Worm (Caenorhabditis elegans) whole organism, L2 larva: ENCODE measurements around the gene ZC374.2.

Experiments
- C34F6.9 ChIP-seq: fragments of 150-350 bp; optimal IDR thresholded peaks from 2 replicates; lab custom pipeline; 2014; ENCODE audit warnings: missing biosample characterization, missing genetic modification characterization
- F13H6.1 ChIP-seq: sonication (generic microtip); optimal IDR thresholded peaks from 2 replicates; lab custom pipeline; 2016; ENCODE audit warnings: missing genetic modification characterization, missing compliant biosample characterization
- R02D3.7 ChIP-seq: fragments of 150-350 bp; optimal IDR thresholded peaks from 2 replicates; lab custom pipeline; 2014; ENCODE audit warnings: missing biosample characterization, missing genetic modification characterization
- Y55F3AM.14 ChIP-seq: fragments of 200-800 bp; sonication (Bioruptor generic); optimal IDR thresholded peaks from 2 replicates; lab custom pipeline; 2018; ENCODE audit warnings: mild to moderate bottlenecking, missing genetic modification characterization, missing compliant biosample characterization
- ZK546.5 ChIP-seq: sonication (generic microtip); optimal IDR thresholded peaks from 2 replicates; lab custom pipeline; 2017; ENCODE audit warnings: missing biosample characterization, missing genetic modification characterization
- alr-1 ChIP-seq: fragments of 150-350 bp; optimal IDR thresholded peaks from 2 replicates; lab custom pipeline; 2014; ENCODE audit warnings: missing biosample characterization, missing genetic modification characterization
- aly-2 ChIP-seq: fragments of 150-350 bp; optimal IDR thresholded peaks from 2 replicates; lab custom pipeline; 2014; ENCODE audit warnings: missing biosample characterization, missing genetic modification characterization
- ama-1 ChIP-seq: fragments of 150-350 bp; optimal IDR thresholded peaks from 2 replicates; lab custom pipeline; 2018; ENCODE audit warnings: inconsistent platforms
- blmp-1 ChIP-seq: sonication (generic microtip); optimal IDR thresholded peaks from 2 replicates; lab custom pipeline; 2017; ENCODE audit warnings: missing genetic modification characterization, mild to moderate bottlenecking, missing compliant biosample characterization, antibody characterized with exemption, moderate library complexity; ENCODE audit not compliant: insufficient read depth
- ceh-16 ChIP-seq: fragments of 150-350 bp; optimal IDR thresholded peaks from 2 replicates; lab custom pipeline; 2014; ENCODE audit warnings: missing biosample characterization, missing genetic modification characterization
- ceh-82 ChIP-seq: fragments of 150-350 bp; optimal IDR thresholded peaks from 2 replicates; lab custom pipeline; 2014; ENCODE audit warnings: missing biosample characterization, missing genetic modification characterization
- crh-2 ChIP-seq: sonication (generic microtip); optimal IDR thresholded peaks from 2 replicates; lab custom pipeline; 2017; ENCODE audit warnings: missing biosample characterization, missing genetic modification characterization
- dmd-4 ChIP-seq: sonication (generic microtip); optimal IDR thresholded peaks from 2 replicates; lab custom pipeline; 2017; ENCODE audit warnings: missing biosample characterization, missing genetic modification characterization
- egl-27 ChIP-seq: sonication (generic microtip); optimal IDR thresholded peaks from 3 replicates; lab custom pipeline; 2017; ENCODE audit warnings: missing biosample characterization, missing genetic modification reagents, missing genetic modification characterization
- elt-3 ChIP-seq: sonication (generic microtip); optimal IDR thresholded peaks from 2 replicates; lab custom pipeline; 2017; ENCODE audit warnings: missing biosample characterization, missing genetic modification characterization
- fos-1 ChIP-seq: fragments of 150-350 bp; optimal IDR thresholded peaks from 2 replicates; lab custom pipeline; 2014; ENCODE audit warnings: missing biosample characterization, missing genetic modification characterization
- gmeb-1 ChIP-seq: fragments of 150-350 bp; optimal IDR thresholded peaks from 2 replicates; lab custom pipeline; 2014; ENCODE audit warnings: missing biosample characterization, missing genetic modification characterization
- lin-11 ChIP-seq: fragments of 150-350 bp; sonication (generic microtip); optimal IDR thresholded peaks from 2 replicates; lab custom pipeline; 2014; ENCODE audit warnings: missing biosample characterization, missing genetic modification characterization, inconsistent platforms, mixed read lengths
- lin-13 ChIP-seq: fragments of 150-350 bp; optimal IDR thresholded peaks from 2 replicates; lab custom pipeline; 2014; ENCODE audit warnings: missing biosample characterization, missing genetic modification reagents, missing genetic modification characterization
- lin-39 ChIP-seq: fragments of 150-350 bp; optimal IDR thresholded peaks from 2 replicates; lab custom pipeline; 2014; ENCODE audit warnings: missing biosample characterization, missing genetic modification reagents, missing genetic modification characterization
- lsy-2 ChIP-seq, 2 experiments: fragments of 150-350 bp in 1 of 2; sonication (generic microtip) in 1 of 2; optimal IDR thresholded peaks; 2 replicates each; lab custom pipeline; 2014 to 2017; ENCODE audit warnings: missing biosample characterization in 2 of 2, missing genetic modification characterization in 2 of 2
- mab-5 ChIP-seq: fragments of 150-350 bp; optimal IDR thresholded peaks from 2 replicates; lab custom pipeline; 2014; ENCODE audit warnings: missing biosample characterization, missing genetic modification characterization
- mbf-1 ChIP-seq: sonication (generic microtip); optimal IDR thresholded peaks from 2 replicates; lab custom pipeline; 2017; ENCODE audit warnings: missing biosample characterization, missing genetic modification characterization
- mdl-1 ChIP-seq, 2 experiments: fragments of 150-350 bp in 1 of 2; sonication (generic microtip) in 1 of 2; optimal IDR thresholded peaks; 2 replicates each; lab custom pipeline; 2017; ENCODE audit warnings: missing biosample characterization in 2 of 2, missing genetic modification characterization in 2 of 2
- nhr-11 ChIP-seq: fragments of 150-350 bp; optimal IDR thresholded peaks from 2 replicates; lab custom pipeline; 2014; ENCODE audit warnings: missing biosample characterization, missing genetic modification characterization
- nhr-12 ChIP-seq: fragments of 150-350 bp; optimal IDR thresholded peaks from 2 replicates; lab custom pipeline; 2014; ENCODE audit warnings: missing biosample characterization, missing genetic modification characterization
- nhr-129 ChIP-seq: fragments of 150-350 bp; optimal IDR thresholded peaks from 2 replicates; lab custom pipeline; 2014; ENCODE audit warnings: missing biosample characterization, missing genetic modification characterization
- nhr-21 ChIP-seq: fragments of 150-350 bp; optimal IDR thresholded peaks from 2 replicates; lab custom pipeline; 2014; ENCODE audit warnings: missing biosample characterization, missing genetic modification characterization
- nhr-23 ChIP-seq: fragments of 150-350 bp; optimal IDR thresholded peaks from 2 replicates; lab custom pipeline; 2014; ENCODE audit warnings: missing biosample characterization, missing genetic modification reagents, missing genetic modification characterization
- nhr-237 ChIP-seq: fragments of 150-350 bp; optimal IDR thresholded peaks from 2 replicates; lab custom pipeline; 2014; ENCODE audit warnings: missing biosample characterization, missing genetic modification characterization
- nhr-25 ChIP-seq: fragments of 150-350 bp; sonication (generic microtip); optimal IDR thresholded peaks from 3 replicates; lab custom pipeline; 2014; ENCODE audit warnings: missing biosample characterization, missing genetic modification characterization
- nhr-6 ChIP-seq: fragments of 150-350 bp; optimal IDR thresholded peaks from 2 replicates; lab custom pipeline; 2014; ENCODE audit warnings: missing biosample characterization, missing genetic modification characterization
- peb-1 ChIP-seq: fragments of 150-350 bp; optimal IDR thresholded peaks from 2 replicates; lab custom pipeline; 2014; ENCODE audit warnings: missing biosample characterization, missing genetic modification characterization
- sem-4 ChIP-seq: fragments of 150-350 bp; optimal IDR thresholded peaks from 2 replicates; lab custom pipeline; 2014; ENCODE audit warnings: missing biosample characterization, missing genetic modification reagents, missing genetic modification characterization
- sma-3 ChIP-seq: sonication (generic microtip); optimal IDR thresholded peaks from 2 replicates; lab custom pipeline; 2016; ENCODE audit warnings: missing genetic modification reagents, missing genetic modification characterization, missing compliant biosample characterization
- sma-9 ChIP-seq, 2 experiments: fragments of 150-350 bp in 1 of 2; sonication (generic microtip) in 1 of 2; optimal IDR thresholded peaks; 2 replicates each; lab custom pipeline; 2014 to 2016; ENCODE audit warnings: missing genetic modification characterization in 2 of 2, mild to moderate bottlenecking in 1 of 2, missing biosample characterization in 1 of 2, missing compliant biosample characterization in 1 of 2, missing genetic modification reagents in 1 of 2, moderate library complexity in 1 of 2
- unc-55 ChIP-seq: fragments of 150-350 bp; sonication (generic microtip); optimal IDR thresholded peaks from 3 replicates; lab custom pipeline; 2014; ENCODE audit warnings: missing biosample characterization, missing genetic modification reagents, missing genetic modification characterization
- unc-62 ChIP-seq: fragments of 150-350 bp; optimal IDR thresholded peaks from 2 replicates; lab custom pipeline; 2014; ENCODE audit warnings: missing biosample characterization, missing genetic modification reagents, missing genetic modification characterization
- ztf-1 ChIP-seq: fragments of 200-800 bp; sonication (Bioruptor generic); conservative IDR thresholded peaks from 2 replicates; pipeline ENCODE4 v1.3.6; 2022; ENCODE audit warnings: missing genetic modification characterization, missing compliant biosample characterization
- ztf-11 ChIP-seq: sonication (generic microtip); optimal IDR thresholded peaks from 2 replicates; lab custom pipeline; 2017; ENCODE audit warnings: missing biosample characterization, missing genetic modification characterization
- ztf-4 ChIP-seq: fragments of 150-350 bp; optimal IDR thresholded peaks from 2 replicates; lab custom pipeline; 2014; ENCODE audit warnings: missing biosample characterization, missing genetic modification characterization

Gene ZC374.2

DNA sequence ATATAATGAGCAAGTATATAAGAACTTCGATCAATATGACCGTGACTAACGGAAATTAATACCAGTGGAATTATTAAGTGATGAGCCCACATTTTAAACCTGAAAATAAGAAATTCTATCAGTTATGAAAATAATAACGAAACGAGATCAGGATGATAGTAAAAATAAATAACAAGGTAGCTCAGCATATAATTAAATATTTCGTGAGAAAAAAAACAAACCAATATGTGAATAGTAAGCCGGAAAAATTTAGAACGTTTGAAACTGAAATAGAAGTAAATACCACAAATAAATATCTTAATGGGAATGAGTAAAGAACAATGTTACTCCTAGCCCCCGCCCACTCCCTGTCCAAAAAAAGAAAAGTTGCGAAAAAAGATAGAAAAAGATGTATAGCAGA is 38.6 kb downstream of the ZC374.2 start, which contains the start of gene F19C6.3:
Gene F19C6.3 (minus strand): TSS at position 101 of the 400 bp plus-strand sequence.
- TF ChIP-seq sma-9 (GFP tag; optimal IDR thresholded peaks at IDR 0.05; lab: Kevin White, UChicago) (no peak), sma-9 (tag; optimal IDR thresholded peaks at IDR 0.05; lab: Kevin White, UChicago) (no peak), mab-5 (tag; lab: Kevin White, UChicago) (no peak), ztf-11 (tag; lab: Kevin White, UChicago) (no peak), unc-62 (GFP tag; lab: Kevin White, UChicago) (no peak), peb-1 (tag; lab: Kevin White, UChicago) (no peak)

DNA sequence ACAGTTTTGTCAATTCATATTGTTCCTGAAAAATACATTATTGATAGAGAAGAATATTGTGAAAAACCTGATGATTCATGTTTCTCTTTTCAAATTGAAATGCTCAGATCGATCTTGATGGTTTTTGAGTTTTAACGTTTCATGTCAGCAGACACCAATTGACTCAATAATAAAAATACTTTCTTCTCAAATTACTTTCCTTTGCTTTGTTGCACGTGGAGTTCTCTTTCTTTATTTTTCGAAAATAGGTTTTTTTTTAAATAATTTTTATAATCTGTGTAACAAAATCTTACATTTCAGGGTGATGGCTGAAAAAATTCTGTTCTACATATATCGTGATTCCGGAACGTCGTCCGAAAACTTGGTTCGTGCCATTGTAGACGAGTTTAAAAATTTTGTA is 46.6 kb downstream of the ZC374.2 start, which contains the start of gene F19C6.2:
Gene F19C6.2 (plus strand): TSS at position 301 of the 400 bp plus-strand sequence.
- TF ChIP-seq ama-1 (lab: Kevin White, UChicago) (no peak), nhr-11 (no peak), elt-3 (tag; lab: Kevin White, UChicago) (no peak), nhr-237 (tag; lab: Kevin White, UChicago) (no peak)

DNA sequence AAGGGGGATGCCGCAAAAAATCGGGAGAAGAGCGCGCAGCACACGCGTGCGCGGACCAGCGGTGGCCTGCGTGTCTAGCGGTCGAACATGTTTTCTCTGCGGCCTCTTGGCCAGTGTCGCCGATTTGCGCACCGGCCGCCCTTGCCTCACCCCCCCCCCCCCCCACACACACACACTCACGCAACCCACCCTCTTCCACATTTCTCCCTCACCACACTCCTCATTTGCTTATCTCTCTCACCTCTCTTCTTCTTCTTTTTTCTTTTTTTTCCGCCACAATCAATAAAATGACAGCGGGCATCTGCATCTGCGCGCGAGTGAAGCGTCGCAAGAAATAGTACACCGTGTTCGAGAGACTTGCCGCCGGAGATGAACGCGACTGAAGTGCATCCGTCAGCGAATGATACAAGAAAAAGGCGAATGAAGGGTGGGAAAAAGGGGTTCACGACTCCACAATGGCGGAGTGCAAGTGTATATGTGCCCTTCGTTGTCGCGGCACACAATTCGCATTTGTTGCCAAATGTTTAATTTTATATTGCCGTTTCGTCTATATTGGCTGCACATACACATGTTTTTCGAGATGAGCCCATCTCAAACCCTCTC is 47.5 kb downstream of the ZC374.2 start:
- TF ChIP-seq mab-5 (tag; lab: Kevin White, UChicago): peak; percentile 70
- peak; percentile 49 to 71 for TF ChIP-seq mdl-1 (tag; optimal IDR thresholded peaks at IDR 0.05; lab: Kevin White, UChicago)
- no peak for TF ChIP-seq alr-1 (tag; lab: Kevin White, UChicago)
- peak; percentile 63 for TF ChIP-seq sma-9 (GFP tag; optimal IDR thresholded peaks at IDR 0.05; lab: Kevin White, UChicago)
- no peak for TF ChIP-seq sma-9 (tag; optimal IDR thresholded peaks at IDR 0.05; lab: Kevin White, UChicago)
- TF ChIP-seq nhr-6 (tag; lab: Kevin White, UChicago): peak; percentile 68
- no peak for TF ChIP-seq aly-2 (tag; lab: Kevin White, UChicago)
- TF ChIP-seq gmeb-1 (tag; lab: Kevin White, UChicago): peak; percentile 58
- peak; percentile 91 for TF ChIP-seq egl-27 (tag; lab: Kevin White, UChicago)
- no peak for TF ChIP-seq ztf-11 (tag; lab: Kevin White, UChicago)
- TF ChIP-seq ztf-1 (GFP tag; lab: Robert Waterston, UW): no peak
- peak; percentile 83 for TF ChIP-seq peb-1 (tag; lab: Kevin White, UChicago)
- no peak for TF ChIP-seq nhr-23 (tag; lab: Kevin White, UChicago)
- TF ChIP-seq C34F6.9: peak; percentile 68
- TF ChIP-seq nhr-12 (tag; lab: Kevin White, UChicago): no peak
- TF ChIP-seq nhr-237 (tag; lab: Kevin White, UChicago): no peak
- peak; percentile 68 for TF ChIP-seq nhr-21 (tag; lab: Kevin White, UChicago)
- peak; percentile 44 for TF ChIP-seq lin-13
- peak; percentile 86 for TF ChIP-seq sem-4 (tag; lab: Kevin White, UChicago)
- no peak for TF ChIP-seq ZK546.5 (tag; lab: Kevin White, UChicago)
- TF ChIP-seq nhr-129 (tag; lab: Kevin White, UChicago): peak; percentile 10
- peak; percentile 77 for TF ChIP-seq crh-2 (tag; lab: Kevin White, UChicago)
- TF ChIP-seq blmp-1 (tag; lab: Kevin White, UChicago): no peak
- TF ChIP-seq unc-55 (GFP tag; lab: Kevin White, UChicago): peak; percentile 60
- peak; percentile 13 for TF ChIP-seq ceh-16
- TF ChIP-seq elt-3 (tag; lab: Kevin White, UChicago): no peak
- peak; percentile 87 for TF ChIP-seq F13H6.1 (tag; lab: Kevin White, UChicago)
- no peak for TF ChIP-seq R02D3.7 (tag; lab: Kevin White, UChicago)
- TF ChIP-seq lsy-2 (tag; optimal IDR thresholded peaks at IDR 0.05; lab: Kevin White, UChicago): peak; percentile 58 to 71
- TF ChIP-seq ceh-82 (tag; lab: Kevin White, UChicago): peak; percentile 32
- TF ChIP-seq dmd-4 (tag; lab: Kevin White, UChicago): no peak
- peak; percentile 76 for TF ChIP-seq nhr-25
- TF ChIP-seq mbf-1 (tag; lab: Kevin White, UChicago): no peak
- peak; percentile 67 for TF ChIP-seq lin-11 (tag; lab: Kevin White, UChicago)
- TF ChIP-seq ztf-4 (tag; lab: Kevin White, UChicago): peak; percentile 2
- TF ChIP-seq fos-1 (tag; lab: Kevin White, UChicago): peak; percentile 76
- TF ChIP-seq sma-3 (GFP tag; lab: Kevin White, UChicago): peak; percentile 62
- no peak for TF ChIP-seq lin-39 (tag; lab: Kevin White, UChicago)
- TF ChIP-seq Y55F3AM.14 (GFP tag; lab: Kevin White, UChicago): peak; percentile 93
- TF ChIP-seq, all 48 proteins: peak for 24
